Worm (Caenorhabditis elegans) whole organism, L3 larva: ENCODE data around the gene natb-1.

ENCODE experiments used
- ZK546.5 ChIP-seq: sonication (generic microtip); optimal IDR thresholded peaks from 2 replicates; lab custom pipeline; 2017; ENCODE audit warnings: missing biosample characterization, missing genetic modification characterization
- ama-1 ChIP-seq: fragments of 150-350 bp; optimal IDR thresholded peaks from 2 replicates; lab custom pipeline; 2018
- ceh-28 ChIP-seq: fragments of 150-350 bp; optimal IDR thresholded peaks from 2 replicates; lab custom pipeline; 2014; ENCODE audit warnings: missing biosample characterization, missing genetic modification reagents, missing genetic modification characterization
- ceh-9 ChIP-seq: sonication (generic microtip); optimal IDR thresholded peaks from 2 replicates; lab custom pipeline; 2018; ENCODE audit warnings: missing biosample characterization, missing genetic modification characterization
- egl-5 ChIP-seq: fragments of 150-350 bp; optimal IDR thresholded peaks from 2 replicates; lab custom pipeline; 2017; ENCODE audit warnings: missing biosample characterization, missing genetic modification reagents, missing genetic modification characterization, inconsistent platforms
- elt-1 ChIP-seq: fragments of 150-350 bp; optimal IDR thresholded peaks from 2 replicates; lab custom pipeline; 2014; ENCODE audit warnings: missing biosample characterization, missing genetic modification characterization
- elt-2 ChIP-seq: sonication (generic microtip); optimal IDR thresholded peaks from 2 replicates; lab custom pipeline; 2016; ENCODE audit warnings: missing genetic modification reagents, mild to moderate bottlenecking, missing genetic modification characterization, missing compliant biosample characterization
- fkh-10 ChIP-seq: sonication (generic microtip); optimal IDR thresholded peaks from 2 replicates; lab custom pipeline; 2017; ENCODE audit warnings: missing biosample characterization, missing genetic modification reagents, missing genetic modification characterization
- fos-1 ChIP-seq: fragments of 150-350 bp; optimal IDR thresholded peaks from 2 replicates; lab custom pipeline; 2014; ENCODE audit warnings: missing biosample characterization, missing genetic modification characterization
- hmg-11 ChIP-seq: sonication (generic microtip); optimal IDR thresholded peaks from 2 replicates; lab custom pipeline; 2016; ENCODE audit warnings: missing genetic modification characterization, missing compliant biosample characterization
- lin-15B ChIP-seq: fragments of 150-350 bp; optimal IDR thresholded peaks from 2 replicates; lab custom pipeline; 2014; ENCODE audit warnings: missing biosample characterization, missing genetic modification characterization
- lin-39 ChIP-seq: fragments of 150-350 bp; optimal IDR thresholded peaks from 2 replicates; lab custom pipeline; 2018; ENCODE audit warnings: missing biosample characterization, missing genetic modification reagents, missing genetic modification characterization
- mdl-1 ChIP-seq: fragments of 150-350 bp; optimal IDR thresholded peaks from 2 replicates; lab custom pipeline; 2014; ENCODE audit warnings: missing biosample characterization, missing genetic modification characterization
- nfya-1 ChIP-seq: sonication (generic microtip); optimal IDR thresholded peaks from 2 replicates; lab custom pipeline; 2017; ENCODE audit warnings: missing genetic modification characterization, mild to moderate bottlenecking, missing compliant biosample characterization, antibody characterized with exemption, moderate library complexity; ENCODE audit not compliant: insufficient read depth
- nhr-11 ChIP-seq: fragments of 150-350 bp; optimal IDR thresholded peaks from 2 replicates; lab custom pipeline; 2014; ENCODE audit warnings: missing biosample characterization, missing genetic modification characterization
- nhr-12 ChIP-seq: fragments of 150-350 bp; optimal IDR thresholded peaks from 2 replicates; lab custom pipeline; 2014; ENCODE audit warnings: missing biosample characterization, missing genetic modification characterization
- nhr-23 ChIP-seq: fragments of 150-350 bp; optimal IDR thresholded peaks from 2 replicates; lab custom pipeline; 2014; ENCODE audit warnings: missing biosample characterization, missing genetic modification reagents, missing genetic modification characterization
- nhr-237 ChIP-seq: fragments of 150-350 bp; optimal IDR thresholded peaks from 2 replicates; lab custom pipeline; 2014; ENCODE audit warnings: missing biosample characterization, missing genetic modification characterization
- nhr-25 ChIP-seq: sonication (generic microtip); optimal IDR thresholded peaks from 2 replicates; lab custom pipeline; 2017; ENCODE audit warnings: missing biosample characterization, missing genetic modification characterization
- nhr-43 ChIP-seq: sonication (generic microtip); optimal IDR thresholded peaks from 2 replicates; lab custom pipeline; 2016; ENCODE audit warnings: mild to moderate bottlenecking, missing genetic modification characterization, missing compliant biosample characterization; ENCODE audit not compliant: poor library complexity, severe bottlenecking
- nhr-67 ChIP-seq: fragments of 150-350 bp; optimal IDR thresholded peaks from 2 replicates; lab custom pipeline; 2014; ENCODE audit warnings: missing biosample characterization, missing genetic modification characterization
- nhr-76 ChIP-seq: fragments of 150-350 bp; sonication (generic microtip); optimal IDR thresholded peaks from 5 replicates; lab custom pipeline; 2014; ENCODE audit warnings: missing biosample characterization, missing genetic modification characterization
- nhr-77 ChIP-seq: fragments of 150-350 bp; optimal IDR thresholded peaks from 2 replicates; lab custom pipeline; 2014; ENCODE audit warnings: missing biosample characterization, missing genetic modification characterization
- pha-4 ChIP-seq: fragments of 150-350 bp; optimal IDR thresholded peaks from 2 replicates; lab custom pipeline; 2014; ENCODE audit warnings: missing biosample characterization, missing genetic modification reagents, missing genetic modification characterization
- pqm-1 ChIP-seq: fragments of 150-350 bp; optimal IDR thresholded peaks from 2 replicates; lab custom pipeline; 2017; ENCODE audit warnings: missing biosample characterization, missing genetic modification characterization, inconsistent platforms
- sea-2 ChIP-seq: fragments of 150-350 bp; sonication (generic microtip); optimal IDR thresholded peaks from 4 replicates; lab custom pipeline; 2014; ENCODE audit warnings: missing biosample characterization, missing genetic modification reagents, missing genetic modification characterization
- snpc-4 ChIP-seq: fragments of 150-350 bp; optimal IDR thresholded peaks from 2 replicates; lab custom pipeline; 2014; ENCODE audit warnings: missing biosample characterization, missing genetic modification characterization
- unc-39 ChIP-seq: sonication (generic microtip); optimal IDR thresholded peaks from 4 replicates; lab custom pipeline; 2017; ENCODE audit warnings: missing biosample characterization, missing genetic modification characterization
- zag-1 ChIP-seq: fragments of 150-350 bp; optimal IDR thresholded peaks from 2 replicates; lab custom pipeline; 2014; ENCODE audit warnings: missing biosample characterization, missing genetic modification characterization

Gene natb-1

DNA sequence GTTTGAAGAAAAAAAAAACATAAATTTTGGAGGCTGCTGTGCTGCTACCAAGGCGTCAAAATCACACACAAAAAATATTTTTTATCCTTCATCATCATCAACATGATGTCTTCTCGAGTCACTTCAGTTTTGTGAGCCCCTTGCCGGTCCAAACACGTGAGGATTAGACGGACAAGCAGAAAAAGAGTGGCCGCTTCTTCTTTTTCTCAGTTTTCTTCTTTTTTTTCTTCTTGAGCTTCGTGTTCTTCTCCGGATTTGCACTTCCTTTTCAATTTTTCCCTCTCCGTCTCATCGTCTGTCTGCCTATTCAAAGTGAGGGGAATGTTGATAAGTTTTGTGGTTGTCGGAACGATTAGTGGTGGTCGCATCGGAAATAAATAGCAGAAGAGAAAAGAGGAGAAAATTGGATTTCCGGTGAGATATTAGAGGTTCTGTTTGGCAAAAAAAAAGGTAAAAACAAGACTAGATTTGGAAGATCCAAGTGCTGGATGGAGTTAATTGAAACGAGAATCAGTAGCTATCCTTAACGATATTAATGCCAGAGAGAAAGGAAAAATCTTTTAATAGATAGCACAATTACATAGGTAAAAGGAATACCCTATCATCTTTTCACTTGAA lies 2.8 kb downstream of the natb-1 start:
- TF ChIP-seq fkh-10 (GFP tag; lab: Kevin White, UChicago) (peak; percentile 34), unc-39 (no peak), snpc-4 (tag; lab: Kevin White, UChicago) (peak; percentile 43), mdl-1 (tag; lab: Kevin White, UChicago) (no peak), nfya-1 (tag; lab: Kevin White, UChicago) (peak; percentile 56), lin-39 (tag; lab: Kevin White, UChicago) (peak; percentile 77), elt-1 (tag; lab: Kevin White, UChicago) (peak; percentile 43), lin-15B (tag; lab: Kevin White, UChicago) (peak; percentile 30)

ce11 chrV:7978798-7979197 lies 4.4 kb downstream of the natb-1 start:
- TF ChIP-seq ceh-28 (tag; lab: Kevin White, UChicago), result peak; percentile 45
- no peak for TF ChIP-seq elt-1 (tag; lab: Kevin White, UChicago)
- no peak for TF ChIP-seq fkh-10 (GFP tag; lab: Kevin White, UChicago)
- peak; percentile 14 for TF ChIP-seq lin-15B (tag; lab: Kevin White, UChicago)
- peak; percentile 93 for TF ChIP-seq nhr-25 (tag; lab: Kevin White, UChicago)
- TF ChIP-seq elt-2 (tag; lab: Kevin White, UChicago), result peak; percentile 31
- peak; percentile 32 for TF ChIP-seq hmg-11 (tag; lab: Kevin White, UChicago)
- peak; percentile 32 for TF ChIP-seq nfya-1 (tag; lab: Kevin White, UChicago)
- no peak for TF ChIP-seq nhr-67
- TF ChIP-seq fos-1 (tag; lab: Kevin White, UChicago), result no peak
- TF ChIP-seq pqm-1 (tag; lab: Kevin White, UChicago), result peak; percentile 12
- peak; percentile 73 for TF ChIP-seq pha-4
- peak; percentile 1 for TF ChIP-seq lin-39 (tag; lab: Kevin White, UChicago)
- peak; percentile 55 for TF ChIP-seq nhr-23 (tag; lab: Kevin White, UChicago)
- no peak for TF ChIP-seq nhr-76
- TF ChIP-seq mdl-1 (tag; lab: Kevin White, UChicago), result no peak

ce11 chrV:7977701-7978461 lies 5.3 kb downstream of the natb-1 start, which contains the start of gene let-413:
TSS of gene let-413 (minus strand) at chrV:7977776.
- TF ChIP-seq pqm-1 (tag; lab: Kevin White, UChicago) (peak; percentile 67), nfya-1 (tag; lab: Kevin White, UChicago) (peak; percentile 25), ceh-9 (tag; lab: Kevin White, UChicago) (no peak), pha-4 (peak; percentile 47), nhr-23 (tag; lab: Kevin White, UChicago) (no peak), elt-2 (tag; lab: Kevin White, UChicago) (peak; percentile 62), nhr-237 (tag; lab: Kevin White, UChicago) (no peak), nhr-25 (tag; lab: Kevin White, UChicago) (no peak), ZK546.5 (tag; lab: Kevin White, UChicago) (no peak)

- TF ChIP-seq ama-1 (no peak), sea-2 (GFP tag; lab: Kevin White, UChicago) (no peak), nhr-43 (no peak), nhr-11 (tag; lab: Kevin White, UChicago) (no peak)
These were observed 11.9 kb downstream of the natb-1 start for ce11 chrV:7971376-7971775.

- TF ChIP-seq nhr-77 (tag; lab: Kevin White, UChicago) (no peak), hmg-11 (tag; lab: Kevin White, UChicago) (no peak), egl-5 (tag; lab: Kevin White, UChicago) (no peak), lin-15B (tag; lab: Kevin White, UChicago) (no peak), elt-1 (tag; lab: Kevin White, UChicago) (no peak), nhr-12 (no peak), zag-1 (tag; lab: Kevin White, UChicago) (no peak)
These were observed 12.7 kb downstream of the natb-1 start for ce11 chrV:7970519-7970918.
